Fruit fly (Drosophila melanogaster): ENCODE data around the gene CG4951.

- TF ChIP-seq sage (GFP tag; optimal IDR thresholded peaks at IDR 0.05) (no peak), Sp1 (GFP tag; optimal IDR thresholded peaks at IDR 0.05) (no peak), dmrt93B (GFP tag; optimal IDR thresholded peaks at IDR 0.05) (no peak), woc (GFP tag; optimal IDR thresholded peaks at IDR 0.05) (no peak), Abd-B (GFP tag; optimal IDR thresholded peaks at IDR 0.05) (no peak), N (GFP tag; optimal IDR thresholded peaks at IDR 0.05) (no peak), pan (optimal IDR thresholded peaks at IDR 0.05) (no peak), h (GFP tag; optimal IDR thresholded peaks at IDR 0.05) (no peak), dl (GFP tag; optimal IDR thresholded peaks at IDR 0.05; ENCODE audit: insufficient read depth in 1 of 2, partially characterized antibody in 2 of 2) (no peak), CrebA (GFP tag; optimal IDR thresholded peaks at IDR 0.05; ENCODE audit: borderline replicate concordance) (no peak), ey (GFP tag; optimal IDR thresholded peaks at IDR 0.05) (no peak), psq (GFP tag; optimal IDR thresholded peaks at IDR 0.05) (no peak), OdsH (GFP tag; optimal IDR thresholded peaks at IDR 0.05) (no peak)
Measured at dm6 chr3R:27957967-27958366, 4.1 kb upstream of the CG4951 start.

Data from whole organism, wandering third instar larva.